Worm (Caenorhabditis elegans) whole organism, L1 larva: ENCODE measurements around the gene nhr-87.

Source experiments
- alr-1 ChIP-seq: fragments of 200-800 bp; sonication (Bioruptor generic); optimal IDR thresholded peaks from 2 replicates; lab custom pipeline; 2018; ENCODE audit warnings: borderline replicate concordance, mild to moderate bottlenecking, missing genetic modification characterization, missing compliant biosample characterization
- aly-2 ChIP-seq: fragments of 150-350 bp; optimal IDR thresholded peaks from 2 replicates; lab custom pipeline; 2014; ENCODE audit warnings: missing biosample characterization, missing genetic modification characterization
- elt-2 ChIP-seq: sonication (generic microtip); optimal IDR thresholded peaks from 2 replicates; lab custom pipeline; 2016; ENCODE audit warnings: missing genetic modification characterization, mild to moderate bottlenecking, inconsistent platforms, missing compliant biosample characterization, missing genetic modification reagents
- elt-3 ChIP-seq, 6 experiments: fragments of 150-350 bp in 1 of 6; sonication (generic microtip); optimal IDR thresholded peaks; 2 replicates each; lab custom pipeline; 2017 to 2018; ENCODE audit warnings: missing biosample characterization in 6 of 6, missing genetic modification characterization in 6 of 6, inconsistent platforms in 1 of 6
- irx-1 ChIP-seq: sonication (generic microtip); optimal IDR thresholded peaks from 2 replicates; lab custom pipeline; 2016; ENCODE audit warnings: missing genetic modification characterization, missing compliant biosample characterization
- lin-35 ChIP-seq, 2 experiments: fragments of 150-350 bp; optimal IDR thresholded peaks; 2 replicates each; lab custom pipeline; 2014; ENCODE audit warnings: missing biosample characterization in 2 of 2, missing genetic modification characterization in 2 of 2, missing genetic modification reagents in 2 of 2
- nhr-237 ChIP-seq: fragments of 150-350 bp; optimal IDR thresholded peaks from 2 replicates; lab custom pipeline; 2014; ENCODE audit warnings: missing biosample characterization, missing genetic modification characterization
- nhr-90 ChIP-seq: sonication (generic microtip); optimal IDR thresholded peaks from 2 replicates; lab custom pipeline; 2016; ENCODE audit warnings: mild to moderate bottlenecking, missing genetic modification characterization, missing compliant biosample characterization; ENCODE audit not compliant: poor library complexity
- snpc-4 ChIP-seq: fragments of 150-350 bp; optimal IDR thresholded peaks from 2 replicates; lab custom pipeline; 2014; ENCODE audit warnings: missing biosample characterization, missing genetic modification characterization
- snu-23 ChIP-seq: sonication (generic microtip); optimal IDR thresholded peaks from 2 replicates; lab custom pipeline; 2016; ENCODE audit warnings: missing genetic modification characterization, missing compliant biosample characterization
- sox-4 ChIP-seq: sonication (generic microtip); optimal IDR thresholded peaks from 2 replicates; lab custom pipeline; 2016; ENCODE audit warnings: missing genetic modification characterization, missing compliant biosample characterization
- sptf-1 ChIP-seq: fragments of 150-350 bp; optimal IDR thresholded peaks from 2 replicates; lab custom pipeline; 2014; ENCODE audit warnings: missing biosample characterization, missing genetic modification characterization
- unc-62 ChIP-seq: fragments of 150-350 bp; optimal IDR thresholded peaks from 2 replicates; lab custom pipeline; 2014; ENCODE audit warnings: missing biosample characterization, missing genetic modification reagents, missing genetic modification characterization
- unc-98 ChIP-seq: fragments of 200-800 bp; sonication (Bioruptor generic); IDR thresholded peaks from 2 replicates; pipeline ENCODE4 v1.3.6; 2022; ENCODE audit warnings: missing genetic modification characterization, missing compliant biosample characterization

DNA sequence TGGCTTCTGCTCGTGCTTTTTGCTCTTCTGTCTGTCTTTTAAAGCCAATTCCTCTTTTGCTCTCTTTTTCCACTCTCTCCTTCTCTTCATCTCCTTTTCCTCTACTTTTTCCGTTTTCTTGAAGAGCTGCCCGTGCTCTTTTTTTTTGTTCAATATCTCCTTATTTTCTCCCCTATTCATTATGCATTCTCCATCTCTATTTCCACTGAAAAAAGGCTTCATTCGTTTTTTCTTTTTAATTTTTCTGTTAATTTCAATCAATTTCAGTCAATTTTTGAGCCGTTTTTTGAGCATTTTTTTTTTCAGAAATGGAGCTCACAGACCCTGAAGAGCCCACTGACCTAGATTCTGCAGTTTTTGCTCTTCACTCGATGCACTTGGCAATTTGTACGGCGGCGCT is 48.6 kb downstream of the nhr-87 start, which contains the start of gene Y41D4B.1:
- no peak for TF ChIP-seq elt-3 (tag; optimal IDR thresholded peaks at IDR 0.05; lab: Kevin White, UChicago)
- no peak for TF ChIP-seq sptf-1 (tag; lab: Kevin White, UChicago)
- TF ChIP-seq unc-62 (GFP tag; lab: Kevin White, UChicago), result no peak
- no peak for TF ChIP-seq snpc-4 (tag; lab: Kevin White, UChicago)
- no peak for TF ChIP-seq aly-2
- no peak for TF ChIP-seq irx-1 (tag; lab: Kevin White, UChicago)
- no peak for TF ChIP-seq elt-2 (tag; lab: Kevin White, UChicago)
- TF ChIP-seq unc-98 (GFP tag; lab: Robert Waterston, UW), result no peak
- no peak for TF ChIP-seq sox-4 (tag; lab: Kevin White, UChicago)
- no peak for TF ChIP-seq alr-1
- no peak for TF ChIP-seq nhr-90 (tag; lab: Kevin White, UChicago)
- no peak for TF ChIP-seq snu-23 (GFP tag; lab: Kevin White, UChicago)
- no peak for TF ChIP-seq lin-35 (GFP tag; optimal IDR thresholded peaks at IDR 0.05; lab: Kevin White, UChicago)
- no peak for TF ChIP-seq nhr-237 (tag; lab: Kevin White, UChicago)
